Fruit fly (Drosophila melanogaster): ENCODE results near the gene Cpr67B.

Gene Cpr67B

DNA sequence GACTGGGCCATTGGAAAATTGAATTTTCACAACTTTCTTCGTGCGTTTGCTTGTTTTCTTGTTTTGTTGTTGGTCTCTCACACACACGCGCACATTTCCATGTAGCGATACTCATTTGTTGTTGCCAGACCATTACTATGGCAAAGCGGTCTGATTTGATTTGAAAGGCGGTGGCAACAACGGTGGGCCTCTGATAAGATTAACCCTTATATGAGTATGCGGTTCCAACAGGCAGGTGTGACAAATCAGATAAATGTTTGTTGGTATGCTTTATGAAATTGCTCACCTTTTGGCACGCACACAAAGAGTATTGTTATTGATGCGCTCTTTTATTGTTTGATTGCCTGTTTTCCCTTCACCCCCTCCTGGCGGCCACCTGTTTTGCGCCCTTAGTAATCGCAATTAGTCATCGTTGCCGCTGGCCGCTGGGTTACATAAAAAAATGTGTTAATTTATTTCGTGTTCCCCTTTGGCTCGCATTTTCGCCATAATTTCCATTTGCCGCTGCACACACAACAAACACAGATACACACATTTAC lies 42.7 kb downstream of the Cpr67B start (continued):
- TF ChIP-seq CG17359 (tag; optimal IDR thresholded peaks at IDR 0.05), result no peak
- peak; percentile 30 for TF ChIP-seq CG2120 (GFP tag; optimal IDR thresholded peaks at IDR 0.05)
- TF ChIP-seq Dek (tag; optimal IDR thresholded peaks at IDR 0.05), result no peak
- no peak for TF ChIP-seq CG18476 (GFP tag; optimal IDR thresholded peaks at IDR 0.05)
- no peak for TF ChIP-seq gem (tag; optimal IDR thresholded peaks at IDR 0.05)
- TF ChIP-seq ATbp (GFP tag; optimal IDR thresholded peaks at IDR 0.05), result no peak
- no peak for TF ChIP-seq CG3407 (GFP tag; optimal IDR thresholded peaks at IDR 0.05)
- no peak for TF ChIP-seq al (GFP tag; IDR thresholded peaks at IDR 0.05)
- no peak for TF ChIP-seq CG31224 (GFP tag; IDR thresholded peaks at IDR 0.05)
- TF ChIP-seq CG10267 (tag; optimal IDR thresholded peaks at IDR 0.05), result no peak
- TF ChIP-seq vfl (GFP tag; optimal IDR thresholded peaks at IDR 0.05), result no peak
- no peak for TF ChIP-seq dan (GFP tag; IDR thresholded peaks at IDR 0.05)
- TF ChIP-seq stwl (tag; optimal IDR thresholded peaks at IDR 0.05), result no peak
- TF ChIP-seq ap (GFP tag; IDR thresholded peaks at IDR 0.05), result no peak
- no peak for TF ChIP-seq tx (GFP tag; optimal IDR thresholded peaks at IDR 0.05)
- no peak for TF ChIP-seq CG14965 (GFP tag; optimal IDR thresholded peaks at IDR 0.05; ENCODE audit: borderline replicate concordance)
- no peak for TF ChIP-seq Nf-YB (GFP tag; optimal IDR thresholded peaks at IDR 0.05)
- TF ChIP-seq Blimp-1 (GFP tag; optimal IDR thresholded peaks at IDR 0.05), result no peak
- TF ChIP-seq CG16815 (GFP tag; optimal IDR thresholded peaks at IDR 0.05), result no peak
- no peak for TF ChIP-seq CG2875 (GFP tag; optimal IDR thresholded peaks at IDR 0.05)
- no peak for TF ChIP-seq CG30431 (GFP tag; optimal IDR thresholded peaks at IDR 0.05)
- peak; percentile 24 for TF ChIP-seq abd-A (tag; optimal IDR thresholded peaks at IDR 0.05)
- TF ChIP-seq peb (GFP tag; IDR thresholded peaks at IDR 0.05), result no peak
- peak; percentile 97 to 100 for TF ChIP-seq insv (GFP tag; optimal IDR thresholded peaks at IDR 0.05)
- no peak for TF ChIP-seq CG14441 (GFP tag; IDR thresholded peaks at IDR 0.05)
- TF ChIP-seq Dll (GFP tag; IDR thresholded peaks at IDR 0.05; ENCODE audit: partially characterized antibody), result no peak
- no peak for TF ChIP-seq Side (GFP tag; optimal IDR thresholded peaks at IDR 0.05)
- TF ChIP-seq HLH4C (GFP tag; IDR thresholded peaks at IDR 0.05; ENCODE audit: partially characterized antibody), result no peak
- TF ChIP-seq kah (GFP tag; optimal IDR thresholded peaks at IDR 0.05), result peak; percentile 38
- TF ChIP-seq CG16863 (GFP tag; optimal IDR thresholded peaks at IDR 0.05), result no peak
- TF ChIP-seq CG3847 (GFP tag; IDR thresholded peaks at IDR 0.05), result no peak
- peak; percentile 73 for TF ChIP-seq zen (tag; optimal IDR thresholded peaks at IDR 0.05)
- TF ChIP-seq CG31441 (GFP tag; IDR thresholded peaks at IDR 0.05), result no peak
- no peak for TF ChIP-seq psq (GFP tag; optimal IDR thresholded peaks at IDR 0.05)
- no peak for TF ChIP-seq CG7839 (tag; optimal IDR thresholded peaks at IDR 0.05)
- TF ChIP-seq run (tag; optimal IDR thresholded peaks at IDR 0.05), result no peak
- no peak for TF ChIP-seq shn (GFP tag; optimal IDR thresholded peaks at IDR 0.05)
- TF ChIP-seq CG10462 (GFP tag; optimal IDR thresholded peaks at IDR 0.05), result no peak
- TF ChIP-seq ara (GFP tag; IDR thresholded peaks at IDR 0.05), result no peak
- no peak for TF ChIP-seq Asciz (GFP tag; optimal IDR thresholded peaks at IDR 0.05)
- TF ChIP-seq Ravus (GFP tag; IDR thresholded peaks at IDR 0.05), result no peak
- peak; percentile 28 for TF ChIP-seq sqz (GFP tag; optimal IDR thresholded peaks at IDR 0.05)
- no peak for TF ChIP-seq tup (GFP tag; optimal IDR thresholded peaks at IDR 0.05)
- no peak for TF ChIP-seq C15 (GFP tag; IDR thresholded peaks at IDR 0.05)
- peak; percentile 36 for TF ChIP-seq Hmr (GFP tag; optimal IDR thresholded peaks at IDR 0.05)
- TF ChIP-seq ken (GFP tag; IDR thresholded peaks at IDR 0.05), result no peak
- no peak for TF ChIP-seq CG31388 (GFP tag; optimal IDR thresholded peaks at IDR 0.05)
- TF ChIP-seq CG9817 (tag; optimal IDR thresholded peaks at IDR 0.05), result no peak
- peak in 1 of 2 experiments; percentile 45 for TF ChIP-seq tll (GFP tag; optimal IDR thresholded peaks at IDR 0.05)
- no peak for TF ChIP-seq toy (GFP tag; IDR thresholded peaks at IDR 0.05)
- no peak for TF ChIP-seq CTCF (GFP tag; optimal IDR thresholded peaks at IDR 0.05)
